Fruit fly (Drosophila melanogaster) whole organism, prepupa: ENCODE results near the gene CG42353.

Source experiments
- CG10631 ChIP-seq: fragments of 200-800 bp; sonication (Bioruptor generic); optimal IDR thresholded peaks from 2 replicates; lab custom pipeline; 2016; ENCODE audit warnings: missing biosample characterization, missing genetic modification characterization
- CG11294 ChIP-seq: fragments of 200-800 bp; sonication (Bioruptor generic); IDR thresholded peaks from 2 replicates; pipeline ENCODE4 v1.3.6; 2022; ENCODE audit warnings: missing biosample characterization, missing genetic modification characterization
- CG11902 ChIP-seq: fragments of 200-800 bp; sonication (Bioruptor generic); optimal IDR thresholded peaks from 3 replicates; lab custom pipeline; 2016; ENCODE audit warnings: missing biosample characterization, missing genetic modification characterization
- CG15336 ChIP-seq: fragments of 200-800 bp; sonication (Bioruptor generic); IDR thresholded peaks from 2 replicates; pipeline ENCODE4 v1.3.6; 2022; ENCODE audit warnings: missing biosample characterization, missing genetic modification characterization
- CG16779 ChIP-seq: fragments of 200-800 bp; sonication (Bioruptor generic); optimal IDR thresholded peaks from 3 replicates; lab custom pipeline; 2017; ENCODE audit warnings: missing biosample characterization, mild to moderate bottlenecking, missing genetic modification characterization
- CG34406 ChIP-seq: fragments of 200-800 bp; sonication (Bioruptor generic); optimal IDR thresholded peaks from 3 replicates; lab custom pipeline; 2016; ENCODE audit warnings: missing biosample characterization, missing genetic modification characterization
- CG6792 ChIP-seq: fragments of 200-800 bp; sonication (Bioruptor generic); optimal IDR thresholded peaks from 3 replicates; lab custom pipeline; 2016; ENCODE audit warnings: missing biosample characterization, missing genetic modification characterization
- CG6808 ChIP-seq: fragments of 200-800 bp; sonication (Bioruptor generic); optimal IDR thresholded peaks from 3 replicates; lab custom pipeline; 2017; ENCODE audit warnings: missing biosample characterization, missing genetic modification characterization, mild to moderate bottlenecking, moderate library complexity, missing genetic modification reagents
- CG6854 ChIP-seq: fragments of 200-800 bp; sonication (Bioruptor generic); optimal IDR thresholded peaks from 2 replicates; lab custom pipeline; 2017; ENCODE audit warnings: missing biosample characterization, mild to moderate bottlenecking, missing genetic modification characterization
- CG7368 ChIP-seq: fragments of 200-800 bp; sonication (Bioruptor generic); optimal IDR thresholded peaks from 3 replicates; lab custom pipeline; 2016; ENCODE audit warnings: missing biosample characterization, missing genetic modification characterization
- CG8119 ChIP-seq: fragments of 200-800 bp; sonication (Bioruptor generic); IDR thresholded peaks from 3 replicates; pipeline ENCODE4 v1.3.6; 2022; ENCODE audit warnings: missing biosample characterization, missing genetic modification characterization
- CG8319 ChIP-seq: fragments of 200-800 bp; sonication (Bioruptor generic); optimal IDR thresholded peaks from 3 replicates; lab custom pipeline; 2016; ENCODE audit warnings: missing biosample characterization, missing genetic modification characterization
- CG8632 ChIP-seq: fragments of 200-800 bp; sonication (Bioruptor generic); optimal IDR thresholded peaks from 3 replicates; lab custom pipeline; 2016; ENCODE audit warnings: missing biosample characterization, missing genetic modification characterization
- Eip78C ChIP-seq: fragments of 200-800 bp; sonication (Bioruptor generic); peaks from one replicate; lab custom pipeline; 2016; ENCODE audit warnings: missing biosample characterization, missing genetic modification characterization
- Eip93F ChIP-seq: fragments of 200-800 bp; sonication (Bioruptor generic); optimal IDR thresholded peaks from 2 replicates; lab custom pipeline; 2016; ENCODE audit warnings: missing biosample characterization, mild to moderate bottlenecking, missing genetic modification characterization
- Ets21C ChIP-seq: fragments of 200-800 bp; sonication (Bioruptor generic); optimal IDR thresholded peaks from 3 replicates; lab custom pipeline; 2016; ENCODE audit warnings: missing biosample characterization, missing genetic modification characterization
- Gug ChIP-seq: fragments of 200-800 bp; sonication (Bioruptor generic); IDR thresholded peaks from 2 replicates; pipeline ENCODE4 v1.3.6; 2022; ENCODE audit warnings: missing biosample characterization, missing genetic modification characterization
- Hr39 ChIP-seq: fragments of 200-800 bp; sonication (Bioruptor generic); optimal IDR thresholded peaks from 2 replicates; lab custom pipeline; 2016; ENCODE audit warnings: missing biosample characterization, missing genetic modification characterization
- Hr4 ChIP-seq: fragments of 200-800 bp; sonication (Bioruptor generic); optimal IDR thresholded peaks from 3 replicates; lab custom pipeline; 2016; ENCODE audit warnings: missing biosample characterization, missing genetic modification characterization
- Lpt ChIP-seq: fragments of 200-800 bp; sonication (Bioruptor generic); optimal IDR thresholded peaks from 3 replicates; lab custom pipeline; 2016; ENCODE audit warnings: missing biosample characterization, missing genetic modification characterization
- Met ChIP-seq: fragments of 200-800 bp; sonication (Bioruptor generic); optimal IDR thresholded peaks from 3 replicates; lab custom pipeline; 2016; ENCODE audit warnings: missing biosample characterization, missing genetic modification characterization
- OdsH ChIP-seq: fragments of 200-800 bp; sonication (Bioruptor generic); optimal IDR thresholded peaks from 3 replicates; lab custom pipeline; 2016; ENCODE audit warnings: missing biosample characterization, missing genetic modification characterization
- Smox ChIP-seq: fragments of 200-800 bp; sonication (Bioruptor generic); optimal IDR thresholded peaks from 3 replicates; lab custom pipeline; 2016; ENCODE audit warnings: missing biosample characterization, missing genetic modification characterization
- Sox102F ChIP-seq: fragments of 200-800 bp; sonication (Bioruptor generic); optimal IDR thresholded peaks from 2 replicates; lab custom pipeline; 2016; ENCODE audit warnings: missing biosample characterization, mild to moderate bottlenecking, missing genetic modification characterization
- Sox14 ChIP-seq: fragments of 200-800 bp; sonication (Bioruptor generic); optimal IDR thresholded peaks from 3 replicates; lab custom pipeline; 2016; ENCODE audit warnings: missing biosample characterization, missing genetic modification characterization
- Sox15 ChIP-seq: fragments of 200-800 bp; sonication (Bioruptor generic); optimal IDR thresholded peaks from 3 replicates; lab custom pipeline; 2016; ENCODE audit warnings: missing biosample characterization, missing genetic modification characterization
- achi ChIP-seq: fragments of 200-800 bp; sonication (Bioruptor generic); optimal IDR thresholded peaks from 3 replicates; lab custom pipeline; 2016; ENCODE audit warnings: missing biosample characterization, missing genetic modification characterization
- cyc ChIP-seq: fragments of 200-800 bp; sonication (Bioruptor generic); optimal IDR thresholded peaks from 3 replicates; lab custom pipeline; 2016; ENCODE audit warnings: missing biosample characterization, missing genetic modification characterization
- dac ChIP-seq: fragments of 200-800 bp; sonication (Bioruptor generic); optimal IDR thresholded peaks from 2 replicates; lab custom pipeline; 2017; ENCODE audit warnings: missing biosample characterization, mild to moderate bottlenecking, missing genetic modification characterization
- eg ChIP-seq: fragments of 200-800 bp; sonication (Bioruptor generic); IDR thresholded peaks from 3 replicates; pipeline ENCODE4 v1.3.6; 2022; ENCODE audit warnings: missing biosample characterization, missing genetic modification characterization
- esn ChIP-seq: fragments of 200-800 bp; sonication (Bioruptor generic); optimal IDR thresholded peaks from 2 replicates; lab custom pipeline; 2016; ENCODE audit warnings: missing biosample characterization, mild to moderate bottlenecking, missing genetic modification characterization, moderate library complexity
- fd85E ChIP-seq: fragments of 200-800 bp; sonication (Bioruptor generic); optimal IDR thresholded peaks from 3 replicates; lab custom pipeline; 2016; ENCODE audit warnings: missing biosample characterization, missing genetic modification characterization
- fkh ChIP-seq: fragments of 200-800 bp; sonication (Bioruptor generic); optimal IDR thresholded peaks from 3 replicates; lab custom pipeline; 2017; ENCODE audit warnings: missing biosample characterization, mild to moderate bottlenecking, missing genetic modification characterization, moderate library complexity
- ss ChIP-seq, 2 experiments: fragments of 200-800 bp; sonication (Bioruptor generic); optimal IDR thresholded peaks; 2 replicates in 1 of 2; 3 replicates in 1 of 2; lab custom pipeline; 2017 to 2018; ENCODE audit warnings: mild to moderate bottlenecking in 2 of 2, missing biosample characterization in 2 of 2, missing genetic modification characterization in 2 of 2, moderate library complexity in 1 of 2
- vri ChIP-seq: fragments of 200-800 bp; sonication (Bioruptor generic); optimal IDR thresholded peaks from 3 replicates; lab custom pipeline; 2016; ENCODE audit warnings: missing biosample characterization, mild to moderate bottlenecking, missing genetic modification characterization

CG42353 gene

dm6 chrX:16090179-16091144 lies 14.3 kb downstream of the CG42353 start (continued):
- TF ChIP-seq esn (GFP tag; lab: Kevin White, UChicago) (peak; percentile 70), CG11902 (GFP tag; lab: Kevin White, UChicago) (peak; percentile 67), Eip93F (no peak), Hr39 (peak; percentile 83), Sox14 (peak; percentile 76), fd85E (GFP tag; lab: Kevin White, UChicago) (peak; percentile 7), CG6792 (GFP tag; lab: Kevin White, UChicago) (peak; percentile 56), CG15336 (GFP tag; lab: Robert Waterston, UW) (peak; percentile 86), OdsH (peak; percentile 82), Lpt (GFP tag; lab: Kevin White, UChicago) (peak; percentile 34), CG11294 (GFP tag; lab: Robert Waterston, UW) (peak; percentile 88), CG8319 (GFP tag; lab: Kevin White, UChicago) (peak; percentile 52), CG8119 (GFP tag; lab: Robert Waterston, UW) (peak; percentile 77), achi (GFP tag; lab: Kevin White, UChicago) (peak; percentile 78), CG8632 (peak; percentile 55), Gug (GFP tag; lab: Robert Waterston, UW) (peak; percentile 81), CG34406 (GFP tag; lab: Kevin White, UChicago) (peak; percentile 62), vri (GFP tag; lab: Kevin White, UChicago) (peak; percentile 66), CG10631 (peak; percentile 66), Ets21C (GFP tag; lab: Kevin White, UChicago) (peak; percentile 66), CG6854 (GFP tag; lab: Kevin White, UChicago) (peak; percentile 8), cyc (GFP tag; lab: Kevin White, UChicago) (peak; percentile 78), ss (GFP tag; optimal IDR thresholded peaks at IDR 0.05; lab: Kevin White, UChicago) (peak in 1 of 2 experiments; percentile 11), Eip78C (GFP tag; lab: Kevin White, UChicago) (peak; percentile 92), Hr4 (peak; percentile 90), eg (GFP tag; lab: Robert Waterston, UW) (peak; percentile 95), Smox (GFP tag; lab: Kevin White, UChicago) (peak; percentile 66), fkh (GFP tag; lab: Kevin White, UChicago) (peak; percentile 63), Sox102F (GFP tag; lab: Kevin White, UChicago) (peak; percentile 73), CG7368 (GFP tag; lab: Kevin White, UChicago) (peak; percentile 70), Met (GFP tag; lab: Kevin White, UChicago) (peak; percentile 73), dac (GFP tag; lab: Kevin White, UChicago) (peak; percentile 52), CG6808 (GFP tag; lab: Kevin White, UChicago) (peak; percentile 26)
- TF ChIP-seq, all 60 proteins: peak for 57

DNA sequence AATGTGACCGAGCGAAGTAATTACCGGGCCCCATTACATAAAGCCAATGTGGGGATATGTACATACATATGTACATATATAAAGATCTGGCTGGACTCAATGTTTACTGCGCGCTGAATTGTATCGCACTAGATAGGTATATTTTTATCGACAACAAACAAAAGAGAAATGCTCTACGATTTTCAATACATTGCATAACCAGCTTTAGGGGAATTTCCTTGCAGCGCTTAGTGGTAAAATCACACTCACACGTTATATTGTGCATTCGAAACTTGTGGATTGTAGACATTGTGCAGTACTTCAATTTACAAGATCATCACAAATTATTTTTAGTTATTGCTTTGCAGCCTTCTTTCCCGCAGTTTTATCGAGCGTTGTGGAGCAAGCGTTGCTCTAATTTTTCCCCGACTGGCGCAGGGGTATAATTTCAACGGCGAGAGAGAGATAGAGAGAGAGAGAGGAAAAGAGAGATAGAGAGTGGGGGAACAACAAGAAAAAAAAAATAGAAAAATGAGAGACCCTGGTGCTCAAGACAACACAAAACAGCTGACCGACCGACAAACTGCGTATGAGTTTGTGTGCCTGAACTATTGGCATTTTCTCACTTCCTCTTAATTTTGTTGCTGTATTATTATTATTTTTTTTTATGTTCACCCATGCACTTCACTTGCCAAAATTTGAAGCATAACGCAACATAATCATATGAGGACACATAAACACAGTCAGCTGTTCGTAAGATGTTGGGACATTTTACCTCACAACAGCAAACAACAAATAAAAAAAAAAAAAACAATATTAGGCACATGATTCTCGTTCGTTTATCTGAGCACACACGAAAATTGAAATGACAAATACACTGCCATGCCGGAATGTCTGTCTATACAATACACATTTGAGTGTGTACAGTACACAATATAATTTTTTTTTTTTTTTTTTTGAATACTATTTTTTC lies 15.5 kb downstream of the CG42353 start:
- TF ChIP-seq Sox102F (GFP tag; lab: Kevin White, UChicago) (no peak), fkh (GFP tag; lab: Kevin White, UChicago) (peak; percentile 67), CG8119 (GFP tag; lab: Robert Waterston, UW) (peak; percentile 49; the same call in 2 of the 3 replicates), eg (GFP tag; lab: Robert Waterston, UW) (peak; percentile 38; the same call in 1 of the 3 replicates), vri (GFP tag; lab: Kevin White, UChicago) (peak; percentile 4), Sox15 (GFP tag; lab: Kevin White, UChicago) (no peak), Eip78C (GFP tag; lab: Kevin White, UChicago) (peak; percentile 40), CG16779 (peak; percentile 6)
